In genomic region chr3R:30195606-30196049, dm6 we compare ENCODE assay signal across 6 fruit fly cellular contexts.
A peak's percentile ranks its signal among the peaks of the same experiment; 100 is the strongest.
TF ChIP-seq lines count a peak whose summit lies in the region.

No protein-coding gene starts in this region.

- TF ChIP-seq CTCF in S2 (optimal IDR thresholded peaks at IDR 0.05; lab: Kevin White, UChicago) = peak; percentile 17 to 19
- peak; percentile 78 for TF ChIP-seq CTCF in whole organism, embryonic (GFP tag; optimal IDR thresholded peaks at IDR 0.05; lab: Kevin White, UChicago)

TF ChIP-seq in whole organism, adult, 20 proteins besides CTCF, POLR2A, EP300 and RAD21 (continues in another document):
- TF ChIP-seq CG7045 (GFP tag; optimal IDR thresholded peaks at IDR 0.05; lab: Kevin White, UChicago) (no peak), Clk (GFP tag; optimal IDR thresholded peaks at IDR 0.05; lab: Kevin White, UChicago) (no peak), toe (GFP tag; optimal IDR thresholded peaks at IDR 0.05; lab: Kevin White, UChicago) (no peak), cnc (optimal IDR thresholded peaks at IDR 0.05; lab: Kevin White, UChicago) (no peak), pad (GFP tag; optimal IDR thresholded peaks at IDR 0.05; lab: Kevin White, UChicago) (no peak), CG5204 (GFP tag; optimal IDR thresholded peaks at IDR 0.05; lab: Kevin White, UChicago) (no peak), CG7101 (tag; optimal IDR thresholded peaks at IDR 0.05; lab: Kevin White, UChicago) (peak; percentile 54), cic (GFP tag; optimal IDR thresholded peaks at IDR 0.05; lab: Kevin White, UChicago) (peak; percentile 10), CG33017 (tag; optimal IDR thresholded peaks at IDR 0.05; lab: Kevin White, UChicago) (peak; percentile 19), bab1 (GFP tag; optimal IDR thresholded peaks at IDR 0.05; lab: Kevin White, UChicago) (peak; percentile 80), Hr96 (GFP tag; optimal IDR thresholded peaks at IDR 0.05; lab: Kevin White, UChicago) (no peak), tj (GFP tag; optimal IDR thresholded peaks at IDR 0.05; lab: Kevin White, UChicago) (no peak), CG12768 (GFP tag; optimal IDR thresholded peaks at IDR 0.05; lab: Kevin White, UChicago) (no peak), CG1620 (GFP tag; optimal IDR thresholded peaks at IDR 0.05; lab: Kevin White, UChicago) (peak; percentile 44), kay (GFP tag; lab: Kevin White, UChicago; ENCODE audit: borderline replicate concordance) (no peak), CG11617 (GFP tag; optimal IDR thresholded peaks at IDR 0.05; lab: Kevin White, UChicago) (peak; percentile 29), CG14711 (tag; optimal IDR thresholded peaks at IDR 0.05; lab: Kevin White, UChicago) (peak; percentile 20), Mnt (GFP tag; optimal IDR thresholded peaks at IDR 0.05; lab: Kevin White, UChicago) (peak; percentile 84), ovo (GFP tag; optimal IDR thresholded peaks at IDR 0.05; lab: Kevin White, UChicago) (no peak)

TF ChIP-seq in whole organism, embryonic, 481 proteins besides CTCF, POLR2A, EP300 and RAD21 (continues in another document):
- TF ChIP-seq Lim3 (GFP tag; IDR thresholded peaks at IDR 0.05; lab: Robert Waterston, UW) = no peak
- peak; percentile 99 for TF ChIP-seq Hey (tag; optimal IDR thresholded peaks at IDR 0.05; lab: Kevin White, UChicago)
- peak; percentile 35; the same call in 1 of the 3 replicates for TF ChIP-seq CG11560 (tag; IDR thresholded peaks at IDR 0.05; lab: Robert Waterston, UW)
- peak; percentile 22 for TF ChIP-seq shn (GFP tag; optimal IDR thresholded peaks at IDR 0.05; lab: Kevin White, UChicago)
- TF ChIP-seq Dip3 (GFP tag; optimal IDR thresholded peaks at IDR 0.05; lab: Kevin White, UChicago) = peak; percentile 14
- peak; percentile 71; the same call in 2 of the 3 replicates for TF ChIP-seq Dbx (GFP tag; IDR thresholded peaks at IDR 0.05; lab: Robert Waterston, UW)
- no peak for TF ChIP-seq crc (GFP tag; optimal IDR thresholded peaks at IDR 0.05; lab: Kevin White, UChicago)
- peak; percentile 75 for TF ChIP-seq vvl (GFP tag; IDR thresholded peaks at IDR 0.05; lab: Robert Waterston, UW)
- no peak for TF ChIP-seq disco-r (GFP tag; optimal IDR thresholded peaks at IDR 0.05; lab: Kevin White, UChicago)
- peak; percentile 63 for TF ChIP-seq CG3847 (GFP tag; IDR thresholded peaks at IDR 0.05; lab: Robert Waterston, UW)
- TF ChIP-seq trh (GFP tag; optimal IDR thresholded peaks at IDR 0.05; lab: Kevin White, UChicago) = no peak
- TF ChIP-seq ab (GFP tag; optimal IDR thresholded peaks at IDR 0.05; lab: Kevin White, UChicago) = no peak
- TF ChIP-seq Pdp1 (GFP tag; optimal IDR thresholded peaks at IDR 0.05; lab: Kevin White, UChicago) = peak in 1 of 2 experiments; percentile 44
- TF ChIP-seq Awh (GFP tag; IDR thresholded peaks at IDR 0.05; lab: Robert Waterston, UW) = 0 out of 2 replicates have a peak, but pooled peaks have one; percentile 5
- TF ChIP-seq CG4328 (GFP tag; optimal IDR thresholded peaks at IDR 0.05; lab: Kevin White, UChicago) = no peak
- no peak for TF ChIP-seq CG10654 (GFP tag; optimal IDR thresholded peaks at IDR 0.05; lab: Kevin White, UChicago)
- no peak for TF ChIP-seq knrl (GFP tag; IDR thresholded peaks at IDR 0.05; lab: Robert Waterston, UW; ENCODE audit: partially characterized antibody)
- TF ChIP-seq bigmax (GFP tag; optimal IDR thresholded peaks at IDR 0.05; lab: Kevin White, UChicago) = peak; percentile 83

TF ChIP-seq in whole organism, prepupa, 60 proteins besides CTCF, POLR2A, EP300 and RAD21 (continues in another document):
- peak; percentile 68 for TF ChIP-seq eg (GFP tag; IDR thresholded peaks at IDR 0.05; lab: Robert Waterston, UW)
- TF ChIP-seq Sox14 (GFP tag; optimal IDR thresholded peaks at IDR 0.05; lab: Kevin White, UChicago) = peak; percentile 23
- TF ChIP-seq CG10669 (GFP tag; optimal IDR thresholded peaks at IDR 0.05; lab: Kevin White, UChicago) = no peak
- no peak for TF ChIP-seq CG34406 (GFP tag; optimal IDR thresholded peaks at IDR 0.05; lab: Kevin White, UChicago)
- TF ChIP-seq Gug (GFP tag; IDR thresholded peaks at IDR 0.05; lab: Robert Waterston, UW) = 0 out of 2 replicates have a peak, but pooled peaks have one; percentile 30
- TF ChIP-seq CG3919 (GFP tag; optimal IDR thresholded peaks at IDR 0.05; lab: Kevin White, UChicago) = peak; percentile 12
- TF ChIP-seq Eip78C (GFP tag; lab: Kevin White, UChicago) = no peak
- TF ChIP-seq CG10631 (GFP tag; optimal IDR thresholded peaks at IDR 0.05; lab: Kevin White, UChicago) = peak; percentile 29
- TF ChIP-seq svp (GFP tag; lab: Kevin White, UChicago) = peak; percentile 83
- TF ChIP-seq CG15336 (GFP tag; IDR thresholded peaks at IDR 0.05; lab: Robert Waterston, UW) = peak; percentile 34; the same call in 1 of the 2 replicates
- peak; percentile 49 for TF ChIP-seq CG31627 (GFP tag; optimal IDR thresholded peaks at IDR 0.05; lab: Kevin White, UChicago)
- peak; percentile 5 for TF ChIP-seq acj6 (GFP tag; optimal IDR thresholded peaks at IDR 0.05; lab: Kevin White, UChicago)
- peak; percentile 17 for TF ChIP-seq OdsH (GFP tag; optimal IDR thresholded peaks at IDR 0.05; lab: Kevin White, UChicago)
- TF ChIP-seq Hr39 (GFP tag; optimal IDR thresholded peaks at IDR 0.05; lab: Kevin White, UChicago) = peak; percentile 26
- peak; percentile 53; the same call in 2 of the 3 replicates for TF ChIP-seq CG6163 (GFP tag; IDR thresholded peaks at IDR 0.05; lab: Robert Waterston, UW)
- TF ChIP-seq achi (GFP tag; optimal IDR thresholded peaks at IDR 0.05; lab: Kevin White, UChicago) = peak; percentile 6
- TF ChIP-seq CG11902 (GFP tag; optimal IDR thresholded peaks at IDR 0.05; lab: Kevin White, UChicago) = no peak
- TF ChIP-seq CG32006 (GFP tag; optimal IDR thresholded peaks at IDR 0.05; lab: Kevin White, UChicago) = peak; percentile 23
- peak; percentile 20 for TF ChIP-seq esn (GFP tag; optimal IDR thresholded peaks at IDR 0.05; lab: Kevin White, UChicago)

TF ChIP-seq in whole organism, pupa, 21 proteins besides CTCF, POLR2A, EP300 and RAD21:
- TF ChIP-seq CG8301 (tag; optimal IDR thresholded peaks at IDR 0.05; lab: Kevin White, UChicago) (peak; percentile 23), gl (tag; optimal IDR thresholded peaks at IDR 0.05; lab: Kevin White, UChicago) (no peak), CG17806 (tag; optimal IDR thresholded peaks at IDR 0.05; lab: Kevin White, UChicago) (peak; percentile 3), Ets98B (GFP tag; IDR thresholded peaks at IDR 0.05; lab: Robert Waterston, UW) (peak; percentile 64), CG12605 (GFP tag; IDR thresholded peaks at IDR 0.05; lab: Robert Waterston, UW) (no peak), CG15710 (tag; optimal IDR thresholded peaks at IDR 0.05; lab: Kevin White, UChicago) (peak; percentile 18), fd96Ca (GFP tag; IDR thresholded peaks at IDR 0.05; lab: Robert Waterston, UW) (peak; percentile 64), CG8159 (tag; optimal IDR thresholded peaks at IDR 0.05; lab: Kevin White, UChicago) (no peak), rn (GFP tag; IDR thresholded peaks at IDR 0.05; lab: Robert Waterston, UW) (no peak), Pif1B (GFP tag; optimal IDR thresholded peaks at IDR 0.05; lab: Kevin White, UChicago) (no peak), D1 (tag; optimal IDR thresholded peaks at IDR 0.05; lab: Kevin White, UChicago) (no peak), CG32121 (GFP tag; IDR thresholded peaks at IDR 0.05; lab: Robert Waterston, UW) (peak; percentile 59), CG14655 (GFP tag; optimal IDR thresholded peaks at IDR 0.05; lab: Kevin White, UChicago) (peak; percentile 14), CG4496 (GFP tag; IDR thresholded peaks at IDR 0.05; lab: Robert Waterston, UW) (peak; percentile 64)

TF ChIP-seq in whole organism, wandering third instar larva, 38 proteins besides CTCF, POLR2A, EP300 and RAD21 (continues in another document):
- TF ChIP-seq Hnf4 (GFP tag; optimal IDR thresholded peaks at IDR 0.05; lab: Kevin White, UChicago) = no peak
- TF ChIP-seq lola (GFP tag; optimal IDR thresholded peaks at IDR 0.05; lab: Kevin White, UChicago) = no peak
- TF ChIP-seq pan (optimal IDR thresholded peaks at IDR 0.05; lab: Kevin White, UChicago) = no peak
- TF ChIP-seq dl (GFP tag; optimal IDR thresholded peaks at IDR 0.05; lab: Kevin White, UChicago; ENCODE audit: insufficient read depth in 1 of 2, partially characterized antibody in 2 of 2) = no peak
- TF ChIP-seq tai (GFP tag; optimal IDR thresholded peaks at IDR 0.05; lab: Kevin White, UChicago) = no peak
- no peak for TF ChIP-seq Jra (GFP tag; optimal IDR thresholded peaks at IDR 0.05; lab: Kevin White, UChicago)
- TF ChIP-seq fru (GFP tag; optimal IDR thresholded peaks at IDR 0.05; lab: Kevin White, UChicago) = no peak
- TF ChIP-seq h (GFP tag; optimal IDR thresholded peaks at IDR 0.05; lab: Kevin White, UChicago) = peak; percentile 51
- TF ChIP-seq sv (GFP tag; optimal IDR thresholded peaks at IDR 0.05; lab: Kevin White, UChicago) = no peak
- no peak for TF ChIP-seq usp (GFP tag; optimal IDR thresholded peaks at IDR 0.05; lab: Kevin White, UChicago)
- TF ChIP-seq Abd-B (GFP tag; optimal IDR thresholded peaks at IDR 0.05; lab: Kevin White, UChicago) = no peak
- TF ChIP-seq HLH106 (tag; optimal IDR thresholded peaks at IDR 0.05; lab: Kevin White, UChicago) = peak; percentile 50
- peak; percentile 16 for TF ChIP-seq Sp1 (GFP tag; optimal IDR thresholded peaks at IDR 0.05; lab: Kevin White, UChicago)
- TF ChIP-seq dsf (GFP tag; optimal IDR thresholded peaks at IDR 0.05; lab: Kevin White, UChicago; ENCODE audit: borderline replicate concordance) = no peak
- TF ChIP-seq Mio (GFP tag; optimal IDR thresholded peaks at IDR 0.05; lab: Kevin White, UChicago) = no peak
- no peak for TF ChIP-seq Hr78 (GFP tag; optimal IDR thresholded peaks at IDR 0.05; lab: Kevin White, UChicago)
- no peak for TF ChIP-seq Dfd (GFP tag; optimal IDR thresholded peaks at IDR 0.05; lab: Kevin White, UChicago)
- peak; percentile 26 for TF ChIP-seq ey (GFP tag; optimal IDR thresholded peaks at IDR 0.05; lab: Kevin White, UChicago)
- TF ChIP-seq N (GFP tag; optimal IDR thresholded peaks at IDR 0.05; lab: Kevin White, UChicago) = no peak
- TF ChIP-seq psq (GFP tag; optimal IDR thresholded peaks at IDR 0.05; lab: Kevin White, UChicago) = no peak
- no peak for TF ChIP-seq GATAd (GFP tag; optimal IDR thresholded peaks at IDR 0.05; lab: Kevin White, UChicago)
- peak; percentile 55 for TF ChIP-seq Myc (optimal IDR thresholded peaks at IDR 0.05; lab: Kevin White, UChicago)
- TF ChIP-seq Rel (GFP tag; optimal IDR thresholded peaks at IDR 0.05; lab: Kevin White, UChicago) = no peak
- no peak for TF ChIP-seq Rel (tag; optimal IDR thresholded peaks at IDR 0.05; lab: Kevin White, UChicago)
- TF ChIP-seq Hr83 (GFP tag; optimal IDR thresholded peaks at IDR 0.05; lab: Kevin White, UChicago; ENCODE audit: poor library complexity, severe bottlenecking) = no peak
- no peak for TF ChIP-seq CrebA (GFP tag; optimal IDR thresholded peaks at IDR 0.05; lab: Kevin White, UChicago; ENCODE audit: borderline replicate concordance)
- TF ChIP-seq Vsx2 (GFP tag; optimal IDR thresholded peaks at IDR 0.05; lab: Kevin White, UChicago; ENCODE audit: partially characterized antibody) = no peak
- TF ChIP-seq foxo (GFP tag; optimal IDR thresholded peaks at IDR 0.05; lab: Kevin White, UChicago) = peak in 1 of 2 experiments; percentile 61
- TF ChIP-seq jim (GFP tag; optimal IDR thresholded peaks at IDR 0.05; lab: Kevin White, UChicago) = no peak
